Fruit fly (Drosophila melanogaster): ENCODE measurements around the gene CG14137.

Gene CG14137

DNA sequence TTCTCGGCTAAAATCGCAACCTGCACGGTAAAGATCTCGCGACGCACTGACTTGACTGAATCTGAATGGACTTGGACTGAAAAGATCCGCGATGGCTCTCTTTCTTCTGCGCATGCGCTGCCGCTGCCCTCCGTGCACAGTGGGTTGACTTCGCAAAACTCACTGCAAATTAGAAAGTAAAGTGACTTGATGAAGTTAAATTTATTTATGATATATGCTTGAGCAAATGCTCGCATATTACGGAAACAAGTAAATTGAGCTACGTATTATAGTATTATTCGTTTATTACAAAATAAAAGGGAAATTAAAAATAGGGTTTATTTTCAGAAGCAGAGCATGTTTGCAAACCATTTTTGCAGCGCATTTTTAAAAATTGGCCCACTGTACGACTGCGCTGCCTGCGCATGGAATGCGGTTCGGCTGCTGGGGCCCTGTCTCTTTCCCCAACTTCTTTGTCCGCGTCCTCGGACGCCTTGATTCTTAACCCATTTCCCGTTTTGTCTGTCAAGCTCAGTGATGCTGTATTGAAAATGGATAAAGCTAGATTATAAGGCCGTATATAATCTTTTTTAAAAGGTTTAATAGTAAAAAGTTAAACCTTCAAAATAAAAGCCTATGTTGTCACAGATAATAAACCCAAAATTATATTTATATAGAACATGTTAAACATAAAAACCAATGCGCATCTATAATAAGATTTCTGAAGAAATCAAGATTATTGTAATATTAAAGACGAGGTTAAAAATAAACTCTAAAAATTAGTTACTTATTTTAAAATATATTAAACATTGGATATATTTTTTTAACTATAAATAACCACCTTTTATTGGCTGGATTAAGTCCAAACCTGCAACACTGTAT, 11.9 kb downstream of the CG14137 start, which contains the start of gene rt (continued):
- peak; percentile 46 for TF ChIP-seq CG12219 (GFP tag; optimal IDR thresholded peaks at IDR 0.05)
- peak; percentile 70 for TF ChIP-seq nerfin-1 (tag; optimal IDR thresholded peaks at IDR 0.05)
- TF ChIP-seq CG16863 (GFP tag; optimal IDR thresholded peaks at IDR 0.05) = peak; percentile 38
- no peak for TF ChIP-seq dm (GFP tag; optimal IDR thresholded peaks at IDR 0.05)
- no peak for TF ChIP-seq CG12942 (GFP tag; optimal IDR thresholded peaks at IDR 0.05)
- no peak for TF ChIP-seq CG10543 (GFP tag; optimal IDR thresholded peaks at IDR 0.05)
- TF ChIP-seq tx (GFP tag; optimal IDR thresholded peaks at IDR 0.05) = no peak
- peak; percentile 22 for TF ChIP-seq CG6254 (GFP tag; optimal IDR thresholded peaks at IDR 0.05)
- TF ChIP-seq bsh (GFP tag; optimal IDR thresholded peaks at IDR 0.05) = peak; percentile 52 to 77
- no peak for TF ChIP-seq CG9932 (GFP tag; IDR thresholded peaks at IDR 0.05)
- TF ChIP-seq CG2116 (GFP tag; optimal IDR thresholded peaks at IDR 0.05) = peak; percentile 0
- TF ChIP-seq crc (GFP tag; optimal IDR thresholded peaks at IDR 0.05) = no peak
- TF ChIP-seq Sry-β (GFP tag; optimal IDR thresholded peaks at IDR 0.05) = peak; percentile 85
- no peak for TF ChIP-seq CrebB (tag; optimal IDR thresholded peaks at IDR 0.05)
- TF ChIP-seq HLH54F (GFP tag; optimal IDR thresholded peaks at IDR 0.05) = no peak
- TF ChIP-seq Mrtf (GFP tag; IDR thresholded peaks at IDR 0.05) = peak; percentile 30; the same call in 1 of the 3 replicates
- no peak for TF ChIP-seq ci (GFP tag; IDR thresholded peaks at IDR 0.05)
- peak; percentile 58 for TF ChIP-seq CG7556 (GFP tag; optimal IDR thresholded peaks at IDR 0.05)
- peak; percentile 3 for TF ChIP-seq CG10274 (GFP tag; optimal IDR thresholded peaks at IDR 0.05)
- peak; percentile 69 for TF ChIP-seq nmo (GFP tag; optimal IDR thresholded peaks at IDR 0.05)
- peak; percentile 62 for TF ChIP-seq CG14710 (tag; optimal IDR thresholded peaks at IDR 0.05)
- TF ChIP-seq CG10979 (tag; optimal IDR thresholded peaks at IDR 0.05) = peak; percentile 81
- no peak for TF ChIP-seq Dek (tag; optimal IDR thresholded peaks at IDR 0.05)
- no peak for TF ChIP-seq CG18599 (GFP tag; optimal IDR thresholded peaks at IDR 0.05)
- TF ChIP-seq HmgZ (tag; optimal IDR thresholded peaks at IDR 0.05) = no peak
- peak; percentile 37; the same call in 1 of the 2 replicates for TF ChIP-seq aop (GFP tag; IDR thresholded peaks at IDR 0.05)
- TF ChIP-seq CG3726 (GFP tag; IDR thresholded peaks at IDR 0.05) = 0 out of 3 replicates have a peak, but pooled peaks have one; percentile 19
- peak; percentile 55 for TF ChIP-seq CG2202 (tag; optimal IDR thresholded peaks at IDR 0.05)
- TF ChIP-seq ken (GFP tag; IDR thresholded peaks at IDR 0.05) = peak; percentile 44; the same call in 1 of the 3 replicates
- TF ChIP-seq yki (optimal IDR thresholded peaks at IDR 0.05) = no peak
- peak; percentile 38; the same call in 1 of the 2 replicates for TF ChIP-seq al (GFP tag; IDR thresholded peaks at IDR 0.05)
- TF ChIP-seq tin (GFP tag; optimal IDR thresholded peaks at IDR 0.05) = peak; percentile 34
- TF ChIP-seq GATAe (GFP tag; conservative IDR thresholded peaks at IDR 0.05) = no peak
- TF ChIP-seq Kr (GFP tag; optimal IDR thresholded peaks at IDR 0.05) = no peak
- no peak for TF ChIP-seq Dll (GFP tag; IDR thresholded peaks at IDR 0.05; ENCODE audit: partially characterized antibody)
- TF ChIP-seq ase (GFP tag; IDR thresholded peaks at IDR 0.05) = 0 out of 3 replicates have a peak, but pooled peaks have one; percentile 47
- TF ChIP-seq CG42726 (GFP tag; IDR thresholded peaks at IDR 0.05; ENCODE audit: partially characterized antibody) = no peak
- TF ChIP-seq vnd (GFP tag; IDR thresholded peaks at IDR 0.05; ENCODE audit: partially characterized antibody) = no peak
- TF ChIP-seq CG6791 (GFP tag; IDR thresholded peaks at IDR 0.05; ENCODE audit: partially characterized antibody) = no peak
- no peak for TF ChIP-seq hbn (GFP tag; IDR thresholded peaks at IDR 0.05; ENCODE audit: partially characterized antibody)
- TF ChIP-seq CG31441 (GFP tag; IDR thresholded peaks at IDR 0.05) = peak; percentile 59
- peak; percentile 4 for TF ChIP-seq CG4854 (GFP tag; optimal IDR thresholded peaks at IDR 0.05)
- peak; percentile 41 for TF ChIP-seq PHDP (tag; optimal IDR thresholded peaks at IDR 0.05)
- peak; percentile 80 for TF ChIP-seq CG33557 (GFP tag; optimal IDR thresholded peaks at IDR 0.05)
- peak; percentile 97 for TF ChIP-seq CG4707 (GFP tag; optimal IDR thresholded peaks at IDR 0.05)
- peak; percentile 9 for TF ChIP-seq CG12155 (GFP tag; optimal IDR thresholded peaks at IDR 0.05)
- peak; percentile 64 for TF ChIP-seq CG9727 (GFP tag; optimal IDR thresholded peaks at IDR 0.05)
- no peak for TF ChIP-seq gce (GFP tag; IDR thresholded peaks at IDR 0.05)

Measured in whole organism, embryonic.